Worm (Caenorhabditis elegans): ENCODE measurements around the gene nstp-3.

The nstp-3 gene

ce11 chrV:5842507-5843144 is 44.6 kb upstream of the nstp-3 start:
- TF ChIP-seq unc-62 (GFP tag; optimal IDR thresholded peaks at IDR 0.05) (no peak), ztf-11 (tag; optimal IDR thresholded peaks at IDR 0.05) (no peak), lin-13 (GFP tag; optimal IDR thresholded peaks at IDR 0.05) (no peak), nhr-129 (tag; optimal IDR thresholded peaks at IDR 0.05) (peak; percentile 17), sem-4 (tag; optimal IDR thresholded peaks at IDR 0.05) (no peak), mab-5 (tag; optimal IDR thresholded peaks at IDR 0.05) (no peak), ceh-16 (tag; optimal IDR thresholded peaks at IDR 0.05) (no peak), lin-11 (tag; optimal IDR thresholded peaks at IDR 0.05) (no peak), nhr-12 (tag; optimal IDR thresholded peaks at IDR 0.05) (no peak), nhr-10 (tag; optimal IDR thresholded peaks at IDR 0.05) (no peak), ztf-4 (tag; optimal IDR thresholded peaks at IDR 0.05) (no peak), mdl-1 (tag; optimal IDR thresholded peaks at IDR 0.05) (no peak), nhr-21 (tag; optimal IDR thresholded peaks at IDR 0.05) (no peak), ama-1 (optimal IDR thresholded peaks at IDR 0.05) (peak; percentile 89), F13H6.1 (tag; optimal IDR thresholded peaks at IDR 0.05) (peak; percentile 26), aly-2 (tag; optimal IDR thresholded peaks at IDR 0.05) (no peak), nhr-25 (tag; optimal IDR thresholded peaks at IDR 0.05) (no peak), R02D3.7 (tag; optimal IDR thresholded peaks at IDR 0.05) (no peak), sma-9 (GFP tag; optimal IDR thresholded peaks at IDR 0.05) (peak; percentile 60), sma-9 (tag; optimal IDR thresholded peaks at IDR 0.05) (no peak), fos-1 (tag; optimal IDR thresholded peaks at IDR 0.05) (no peak), nhr-237 (tag; optimal IDR thresholded peaks at IDR 0.05) (no peak), zag-1 (tag; optimal IDR thresholded peaks at IDR 0.05) (no peak), elt-3 (tag; optimal IDR thresholded peaks at IDR 0.05) (no peak), skn-1 (tag; optimal IDR thresholded peaks at IDR 0.05) (no peak), sma-3 (GFP tag; optimal IDR thresholded peaks at IDR 0.05) (no peak), egl-27 (tag; optimal IDR thresholded peaks at IDR 0.05) (no peak), nhr-6 (tag; optimal IDR thresholded peaks at IDR 0.05) (no peak)

ce11 chrV:5840939-5841338 is 42.9 kb upstream of the nstp-3 start:
- TF ChIP-seq nhr-129 (tag; optimal IDR thresholded peaks at IDR 0.05) (peak; percentile 4), ztf-1 (GFP tag; conservative IDR thresholded peaks at IDR 0.05) (0 out of 2 replicates have a peak, but pooled peaks have one; percentile 32), nhr-11 (tag; optimal IDR thresholded peaks at IDR 0.05) (no peak), nhr-25 (tag; optimal IDR thresholded peaks at IDR 0.05) (no peak), Y55F3AM.14 (GFP tag; optimal IDR thresholded peaks at IDR 0.05) (no peak), ZK546.5 (tag; optimal IDR thresholded peaks at IDR 0.05) (no peak)

- no peak for TF ChIP-seq elt-3 (tag; optimal IDR thresholded peaks at IDR 0.05)
- TF ChIP-seq unc-55 (GFP tag; optimal IDR thresholded peaks at IDR 0.05) = no peak
- peak; percentile 17 for TF ChIP-seq nhr-129 (tag; optimal IDR thresholded peaks at IDR 0.05)
- TF ChIP-seq Y55F3AM.14 (GFP tag; optimal IDR thresholded peaks at IDR 0.05) = no peak
- TF ChIP-seq lsy-2 (tag; optimal IDR thresholded peaks at IDR 0.05) = peak in 1 of 2 experiments; percentile 6
- TF ChIP-seq ceh-16 (tag; optimal IDR thresholded peaks at IDR 0.05) = no peak
- TF ChIP-seq mab-5 (tag; optimal IDR thresholded peaks at IDR 0.05) = no peak
- no peak for TF ChIP-seq aly-2 (tag; optimal IDR thresholded peaks at IDR 0.05)
- TF ChIP-seq F13H6.1 (tag; optimal IDR thresholded peaks at IDR 0.05) = no peak
- TF ChIP-seq snpc-4 (tag; optimal IDR thresholded peaks at IDR 0.05) = no peak
- TF ChIP-seq nhr-10 (tag; optimal IDR thresholded peaks at IDR 0.05) = no peak
- TF ChIP-seq ceh-82 (tag; optimal IDR thresholded peaks at IDR 0.05) = no peak
- peak; percentile 2 for TF ChIP-seq sma-3 (GFP tag; optimal IDR thresholded peaks at IDR 0.05)
- TF ChIP-seq ama-1 (optimal IDR thresholded peaks at IDR 0.05) = peak; percentile 77
- no peak for TF ChIP-seq egl-27 (tag; optimal IDR thresholded peaks at IDR 0.05)
- no peak for TF ChIP-seq lin-13 (GFP tag; optimal IDR thresholded peaks at IDR 0.05)
- no peak for TF ChIP-seq skn-1 (tag; optimal IDR thresholded peaks at IDR 0.05)
- no peak for TF ChIP-seq unc-39 (tag; optimal IDR thresholded peaks at IDR 0.05)
- TF ChIP-seq nhr-11 (tag; optimal IDR thresholded peaks at IDR 0.05) = no peak
- TF ChIP-seq ztf-11 (tag; optimal IDR thresholded peaks at IDR 0.05) = no peak
- no peak for TF ChIP-seq alr-1 (tag; optimal IDR thresholded peaks at IDR 0.05)
- TF ChIP-seq nhr-23 (tag; optimal IDR thresholded peaks at IDR 0.05) = no peak
- no peak for TF ChIP-seq nhr-237 (tag; optimal IDR thresholded peaks at IDR 0.05)
- TF ChIP-seq lin-39 (tag; optimal IDR thresholded peaks at IDR 0.05) = no peak
- no peak for TF ChIP-seq elt-1 (tag; optimal IDR thresholded peaks at IDR 0.05)
- TF ChIP-seq mbf-1 (tag; optimal IDR thresholded peaks at IDR 0.05) = no peak
- no peak for TF ChIP-seq peb-1 (tag; optimal IDR thresholded peaks at IDR 0.05)
- TF ChIP-seq dmd-4 (tag; optimal IDR thresholded peaks at IDR 0.05) = no peak
- TF ChIP-seq lin-11 (tag; optimal IDR thresholded peaks at IDR 0.05) = no peak
- TF ChIP-seq nhr-12 (tag; optimal IDR thresholded peaks at IDR 0.05) = no peak
- TF ChIP-seq unc-62 (GFP tag; optimal IDR thresholded peaks at IDR 0.05) = no peak
- no peak for TF ChIP-seq mdl-1 (tag; optimal IDR thresholded peaks at IDR 0.05)
- no peak for TF ChIP-seq ztf-1 (GFP tag; conservative IDR thresholded peaks at IDR 0.05)
- TF ChIP-seq nhr-6 (tag; optimal IDR thresholded peaks at IDR 0.05) = no peak
- TF ChIP-seq ztf-4 (tag; optimal IDR thresholded peaks at IDR 0.05) = peak; percentile 47
- TF ChIP-seq nhr-25 (tag; optimal IDR thresholded peaks at IDR 0.05) = peak; percentile 76
- TF ChIP-seq crh-2 (tag; optimal IDR thresholded peaks at IDR 0.05) = no peak
- TF ChIP-seq ZK546.5 (tag; optimal IDR thresholded peaks at IDR 0.05) = no peak
- TF ChIP-seq nhr-21 (tag; optimal IDR thresholded peaks at IDR 0.05) = no peak
Observed at ce11 chrV:5838576-5839366, 40.7 kb upstream of the nstp-3 start, which contains the start of gene F26F12.2. F26F12.2 (minus strand) TSS chrV:5838613.

Data from whole organism, L2 larva.